Worm (Caenorhabditis elegans) whole organism, midembryonic: ENCODE data around the gene T03F7.5.

Source experiments
- T22C8.4 ChIP-seq: fragments of 200-800 bp; sonication (Bioruptor generic); IDR thresholded peaks from 2 replicates; pipeline ENCODE4 v1.3.6; 2022; ENCODE audit warnings: missing genetic modification characterization, missing compliant biosample characterization
- flt-1 ChIP-seq: fragments of 200-800 bp; sonication (Bioruptor generic); IDR thresholded peaks from 2 replicates; pipeline ENCODE4 v1.3.6; 2022; ENCODE audit warnings: missing genetic modification characterization, missing compliant biosample characterization
- med-1 ChIP-seq: sonication (generic microtip); optimal IDR thresholded peaks from 2 replicates; lab custom pipeline; 2017; ENCODE audit warnings: missing genetic modification characterization, mild to moderate bottlenecking, missing compliant biosample characterization, antibody characterized with exemption, missing genetic modification reagents; ENCODE audit not compliant: insufficient read depth
- ref-1 ChIP-seq: fragments of 200-800 bp; sonication (Bioruptor generic); conservative IDR thresholded peaks from 2 replicates; pipeline ENCODE4 v1.3.6; 2022; ENCODE audit warnings: missing genetic modification reagents, missing genetic modification characterization, missing compliant biosample characterization
- ztf-23 ChIP-seq: fragments of 200-800 bp; sonication (Bioruptor generic); IDR thresholded peaks from 2 replicates; pipeline ENCODE4 v1.3.6; 2022; ENCODE audit warnings: missing genetic modification reagents, missing genetic modification characterization, missing compliant biosample characterization

ce11 chrV:11282272-11282671, 16.3 kb downstream of the T03F7.5 start, which contains the start of gene gly-20:
- TF ChIP-seq med-1 (GFP tag; lab: Kevin White, UChicago) = no peak
- no peak for TF ChIP-seq ref-1
- TF ChIP-seq flt-1 = no peak
- TF ChIP-seq T22C8.4 = no peak
- no peak for TF ChIP-seq ztf-23 (GFP tag; lab: Robert Waterston, UW)
